Worm (Caenorhabditis elegans) whole organism, young adult: ENCODE measurements around the gene srg-58.

Experiments used
- ceh-40 ChIP-seq: fragments of 200-800 bp; sonication (Bioruptor generic); IDR thresholded peaks from 2 replicates; pipeline ENCODE4 v1.3.6; 2022; ENCODE audit warnings: missing genetic modification characterization, missing compliant biosample characterization
- fkh-3 ChIP-seq: sonication (generic microtip); optimal IDR thresholded peaks from 2 replicates; lab custom pipeline; 2016; ENCODE audit warnings: mild to moderate bottlenecking, missing genetic modification characterization, missing compliant biosample characterization
- tbp1 ChIP-seq: fragments of 200-800 bp; sonication (Bioruptor generic); optimal IDR thresholded peaks from 2 replicates; lab custom pipeline; 2018; ENCODE audit warnings: mild to moderate bottlenecking, missing genetic modification characterization, missing compliant biosample characterization
- unc-62 ChIP-seq: fragments of 150-350 bp; optimal IDR thresholded peaks from 2 replicates; lab custom pipeline; 2014; ENCODE audit warnings: missing biosample characterization, missing genetic modification reagents, missing genetic modification characterization

ce11 chrV:2734360-2734759 lies 25.0 kb downstream of the srg-58 start, which contains the start of gene srg-57:
- no peak for TF ChIP-seq ceh-40 (GFP tag; lab: Robert Waterston, UW)
- no peak for TF ChIP-seq tbp1 (GFP tag; lab: Kevin White, UChicago)
- TF ChIP-seq fkh-3, result no peak
- no peak for TF ChIP-seq unc-62 (GFP tag; lab: Kevin White, UChicago)
